Worm (Caenorhabditis elegans) whole organism, L2 larva: Measurements from ENCODE around the gene ipla-2.

Source experiments
- C34F6.9 ChIP-seq: fragments of 150-350 bp; optimal IDR thresholded peaks from 2 replicates; lab custom pipeline; 2014; ENCODE audit warnings: missing biosample characterization, missing genetic modification characterization
- F13H6.1 ChIP-seq: sonication (generic microtip); optimal IDR thresholded peaks from 2 replicates; lab custom pipeline; 2016; ENCODE audit warnings: missing genetic modification characterization, missing compliant biosample characterization
- R02D3.7 ChIP-seq: fragments of 150-350 bp; optimal IDR thresholded peaks from 2 replicates; lab custom pipeline; 2014; ENCODE audit warnings: missing biosample characterization, missing genetic modification characterization
- Y55F3AM.14 ChIP-seq: fragments of 200-800 bp; sonication (Bioruptor generic); optimal IDR thresholded peaks from 2 replicates; lab custom pipeline; 2018; ENCODE audit warnings: mild to moderate bottlenecking, missing genetic modification characterization, missing compliant biosample characterization
- alr-1 ChIP-seq: fragments of 150-350 bp; optimal IDR thresholded peaks from 2 replicates; lab custom pipeline; 2014; ENCODE audit warnings: missing biosample characterization, missing genetic modification characterization
- aly-2 ChIP-seq: fragments of 150-350 bp; optimal IDR thresholded peaks from 2 replicates; lab custom pipeline; 2014; ENCODE audit warnings: missing biosample characterization, missing genetic modification characterization
- blmp-1 ChIP-seq: sonication (generic microtip); optimal IDR thresholded peaks from 2 replicates; lab custom pipeline; 2017; ENCODE audit warnings: missing genetic modification characterization, mild to moderate bottlenecking, missing compliant biosample characterization, antibody characterized with exemption, moderate library complexity; ENCODE audit not compliant: insufficient read depth
- ceh-16 ChIP-seq: fragments of 150-350 bp; optimal IDR thresholded peaks from 2 replicates; lab custom pipeline; 2014; ENCODE audit warnings: missing biosample characterization, missing genetic modification characterization
- ceh-82 ChIP-seq: fragments of 150-350 bp; optimal IDR thresholded peaks from 2 replicates; lab custom pipeline; 2014; ENCODE audit warnings: missing biosample characterization, missing genetic modification characterization
- dmd-4 ChIP-seq: sonication (generic microtip); optimal IDR thresholded peaks from 2 replicates; lab custom pipeline; 2017; ENCODE audit warnings: missing biosample characterization, missing genetic modification characterization
- egl-27 ChIP-seq: sonication (generic microtip); optimal IDR thresholded peaks from 3 replicates; lab custom pipeline; 2017; ENCODE audit warnings: missing biosample characterization, missing genetic modification reagents, missing genetic modification characterization
- elt-1 ChIP-seq: fragments of 150-350 bp; optimal IDR thresholded peaks from 2 replicates; lab custom pipeline; 2014; ENCODE audit warnings: missing biosample characterization, missing genetic modification characterization
- elt-3 ChIP-seq: sonication (generic microtip); optimal IDR thresholded peaks from 2 replicates; lab custom pipeline; 2017; ENCODE audit warnings: missing biosample characterization, missing genetic modification characterization
- fos-1 ChIP-seq: fragments of 150-350 bp; optimal IDR thresholded peaks from 2 replicates; lab custom pipeline; 2014; ENCODE audit warnings: missing biosample characterization, missing genetic modification characterization
- gmeb-1 ChIP-seq: fragments of 150-350 bp; optimal IDR thresholded peaks from 2 replicates; lab custom pipeline; 2014; ENCODE audit warnings: missing biosample characterization, missing genetic modification characterization
- lin-11 ChIP-seq: fragments of 150-350 bp; sonication (generic microtip); optimal IDR thresholded peaks from 2 replicates; lab custom pipeline; 2014; ENCODE audit warnings: missing biosample characterization, missing genetic modification characterization, inconsistent platforms, mixed read lengths
- lin-39 ChIP-seq: fragments of 150-350 bp; optimal IDR thresholded peaks from 2 replicates; lab custom pipeline; 2014; ENCODE audit warnings: missing biosample characterization, missing genetic modification reagents, missing genetic modification characterization
- mab-5 ChIP-seq: fragments of 150-350 bp; optimal IDR thresholded peaks from 2 replicates; lab custom pipeline; 2014; ENCODE audit warnings: missing biosample characterization, missing genetic modification characterization
- mbf-1 ChIP-seq: sonication (generic microtip); optimal IDR thresholded peaks from 2 replicates; lab custom pipeline; 2017; ENCODE audit warnings: missing biosample characterization, missing genetic modification characterization
- mdl-1 ChIP-seq, 2 experiments: fragments of 150-350 bp in 1 of 2; sonication (generic microtip) in 1 of 2; optimal IDR thresholded peaks; 2 replicates each; lab custom pipeline; 2017; ENCODE audit warnings: missing biosample characterization in 2 of 2, missing genetic modification characterization in 2 of 2
- nhr-10 ChIP-seq: sonication (generic microtip); optimal IDR thresholded peaks from 2 replicates; lab custom pipeline; 2017; ENCODE audit warnings: missing biosample characterization, missing genetic modification characterization
- nhr-11 ChIP-seq: fragments of 150-350 bp; optimal IDR thresholded peaks from 2 replicates; lab custom pipeline; 2014; ENCODE audit warnings: missing biosample characterization, missing genetic modification characterization
- nhr-21 ChIP-seq: fragments of 150-350 bp; optimal IDR thresholded peaks from 2 replicates; lab custom pipeline; 2014; ENCODE audit warnings: missing biosample characterization, missing genetic modification characterization
- nhr-23 ChIP-seq: fragments of 150-350 bp; optimal IDR thresholded peaks from 2 replicates; lab custom pipeline; 2014; ENCODE audit warnings: missing biosample characterization, missing genetic modification reagents, missing genetic modification characterization
- nhr-237 ChIP-seq: fragments of 150-350 bp; optimal IDR thresholded peaks from 2 replicates; lab custom pipeline; 2014; ENCODE audit warnings: missing biosample characterization, missing genetic modification characterization
- nhr-25 ChIP-seq: fragments of 150-350 bp; sonication (generic microtip); optimal IDR thresholded peaks from 3 replicates; lab custom pipeline; 2014; ENCODE audit warnings: missing biosample characterization, missing genetic modification characterization
- nhr-6 ChIP-seq: fragments of 150-350 bp; optimal IDR thresholded peaks from 2 replicates; lab custom pipeline; 2014; ENCODE audit warnings: missing biosample characterization, missing genetic modification characterization
- nhr-77 ChIP-seq: fragments of 150-350 bp; optimal IDR thresholded peaks from 2 replicates; lab custom pipeline; 2014; ENCODE audit warnings: missing biosample characterization, missing genetic modification characterization
- peb-1 ChIP-seq: fragments of 150-350 bp; optimal IDR thresholded peaks from 2 replicates; lab custom pipeline; 2014; ENCODE audit warnings: missing biosample characterization, missing genetic modification characterization
- sem-4 ChIP-seq: fragments of 150-350 bp; optimal IDR thresholded peaks from 2 replicates; lab custom pipeline; 2014; ENCODE audit warnings: missing biosample characterization, missing genetic modification reagents, missing genetic modification characterization
- sma-3 ChIP-seq: sonication (generic microtip); optimal IDR thresholded peaks from 2 replicates; lab custom pipeline; 2016; ENCODE audit warnings: missing genetic modification reagents, missing genetic modification characterization, missing compliant biosample characterization
- sma-9 ChIP-seq, 2 experiments: fragments of 150-350 bp in 1 of 2; sonication (generic microtip) in 1 of 2; optimal IDR thresholded peaks; 2 replicates each; lab custom pipeline; 2014 to 2016; ENCODE audit warnings: missing genetic modification characterization in 2 of 2, mild to moderate bottlenecking in 1 of 2, missing biosample characterization in 1 of 2, missing compliant biosample characterization in 1 of 2, missing genetic modification reagents in 1 of 2, moderate library complexity in 1 of 2
- snpc-4 ChIP-seq: fragments of 150-350 bp; optimal IDR thresholded peaks from 2 replicates; lab custom pipeline; 2014; ENCODE audit warnings: missing biosample characterization, missing genetic modification characterization
- unc-39 ChIP-seq: fragments of 150-350 bp; optimal IDR thresholded peaks from 2 replicates; lab custom pipeline; 2014; ENCODE audit warnings: missing biosample characterization, missing genetic modification characterization
- ztf-1 ChIP-seq: fragments of 200-800 bp; sonication (Bioruptor generic); conservative IDR thresholded peaks from 2 replicates; pipeline ENCODE4 v1.3.6; 2022; ENCODE audit warnings: missing genetic modification characterization, missing compliant biosample characterization
- ztf-11 ChIP-seq: sonication (generic microtip); optimal IDR thresholded peaks from 2 replicates; lab custom pipeline; 2017; ENCODE audit warnings: missing biosample characterization, missing genetic modification characterization
- ztf-4 ChIP-seq: fragments of 150-350 bp; optimal IDR thresholded peaks from 2 replicates; lab custom pipeline; 2014; ENCODE audit warnings: missing biosample characterization, missing genetic modification characterization

The ipla-2 gene

DNA sequence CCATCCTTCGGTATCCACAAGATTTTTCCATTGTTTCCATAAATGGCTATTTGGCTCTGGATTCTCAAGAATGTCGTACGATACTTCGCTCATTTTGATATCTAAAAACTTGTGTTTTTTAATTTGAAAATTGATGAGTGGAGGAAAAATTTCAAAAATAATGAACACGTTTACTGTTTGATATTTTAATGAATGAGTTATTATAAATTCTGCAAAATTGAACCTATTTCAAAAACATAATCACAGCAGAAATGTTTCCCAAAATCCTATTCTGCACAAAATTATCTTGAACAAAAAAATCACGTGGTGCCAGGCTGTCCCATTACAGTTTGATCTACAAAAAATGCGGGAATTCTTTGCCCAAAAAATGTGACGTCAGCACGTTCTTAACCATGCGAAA lies 43.7 kb downstream of the ipla-2 start, which contains the start of gene F36G3.2:
TSS of gene F36G3.2 (minus strand) at position 101 of the 400 bp plus-strand sequence.
- TF ChIP-seq ceh-82 (tag; lab: Kevin White, UChicago) = no peak
- TF ChIP-seq gmeb-1 (tag; lab: Kevin White, UChicago) = no peak
- no peak for TF ChIP-seq Y55F3AM.14
- TF ChIP-seq R02D3.7 (tag; lab: Kevin White, UChicago) = no peak
- TF ChIP-seq nhr-6 (tag; lab: Kevin White, UChicago) = no peak
- TF ChIP-seq ztf-1 (GFP tag; lab: Robert Waterston, UW) = no peak
- no peak for TF ChIP-seq lin-11 (tag; lab: Kevin White, UChicago)
- no peak for TF ChIP-seq dmd-4 (tag; lab: Kevin White, UChicago)
- TF ChIP-seq nhr-11 (tag; lab: Kevin White, UChicago) = no peak
- no peak for TF ChIP-seq C34F6.9 (tag; lab: Kevin White, UChicago)

- no peak for TF ChIP-seq peb-1 (tag; lab: Kevin White, UChicago)
- no peak for TF ChIP-seq mdl-1 (tag; optimal IDR thresholded peaks at IDR 0.05; lab: Kevin White, UChicago)
- no peak for TF ChIP-seq elt-1 (tag; lab: Kevin White, UChicago)
- TF ChIP-seq sma-3 (GFP tag; lab: Kevin White, UChicago) = no peak
- TF ChIP-seq R02D3.7 (tag; lab: Kevin White, UChicago) = no peak
- no peak for TF ChIP-seq sem-4 (tag; lab: Kevin White, UChicago)
- no peak for TF ChIP-seq snpc-4 (tag; lab: Kevin White, UChicago)
- TF ChIP-seq mab-5 = no peak
- TF ChIP-seq egl-27 (tag; lab: Kevin White, UChicago) = no peak
- no peak for TF ChIP-seq fos-1
Measured at ce11 chrX:9789110-9789509, 48.7 kb downstream of the ipla-2 start, which contains the start of gene F36G3.1. Gene F36G3.1 (minus strand): TSS chrX:9789210.

DNA sequence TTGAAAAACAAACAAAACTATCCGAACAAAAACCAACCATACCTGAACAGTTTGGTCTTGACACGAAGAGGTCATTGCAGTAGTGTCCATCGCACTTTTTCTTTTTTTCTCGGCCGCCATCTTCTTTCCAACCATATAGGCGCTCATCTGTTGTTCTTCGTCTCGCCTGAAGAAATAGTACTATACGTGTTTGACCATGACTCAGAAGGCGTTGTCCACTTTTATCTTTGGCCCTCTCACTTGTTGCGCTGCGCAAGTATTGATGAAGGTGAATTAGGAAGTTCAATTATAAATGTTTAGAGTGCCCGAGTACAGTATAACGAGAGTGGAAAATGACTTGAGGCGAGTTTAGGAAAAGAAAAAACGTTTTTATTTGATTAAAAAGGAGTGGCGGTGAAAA lies 52.0 kb downstream of the ipla-2 start:
- TF ChIP-seq mdl-1 (tag; optimal IDR thresholded peaks at IDR 0.05; lab: Kevin White, UChicago) (no peak), aly-2 (no peak), nhr-25 (tag; lab: Kevin White, UChicago) (no peak), sma-9 (GFP tag; optimal IDR thresholded peaks at IDR 0.05; lab: Kevin White, UChicago) (peak; percentile 11), sma-9 (tag; optimal IDR thresholded peaks at IDR 0.05; lab: Kevin White, UChicago) (no peak), blmp-1 (peak; percentile 22), Y55F3AM.14 (no peak), R02D3.7 (tag; lab: Kevin White, UChicago) (no peak), nhr-23 (tag; lab: Kevin White, UChicago) (no peak), alr-1 (tag; lab: Kevin White, UChicago) (no peak), nhr-237 (tag; lab: Kevin White, UChicago) (no peak), lin-39 (tag; lab: Kevin White, UChicago) (no peak), unc-39 (tag; lab: Kevin White, UChicago) (no peak), nhr-10 (tag; lab: Kevin White, UChicago) (no peak), sma-3 (GFP tag; lab: Kevin White, UChicago) (peak; percentile 4), nhr-21 (no peak), lin-11 (tag; lab: Kevin White, UChicago) (no peak), F13H6.1 (no peak), ceh-82 (tag; lab: Kevin White, UChicago) (no peak), ztf-1 (GFP tag; lab: Robert Waterston, UW) (no peak), fos-1 (peak; percentile 72), ceh-16 (tag; lab: Kevin White, UChicago) (no peak), sem-4 (tag; lab: Kevin White, UChicago) (peak; percentile 9), ztf-11 (tag; lab: Kevin White, UChicago) (no peak), dmd-4 (tag; lab: Kevin White, UChicago) (no peak), nhr-11 (tag; lab: Kevin White, UChicago) (no peak), ztf-4 (tag; lab: Kevin White, UChicago) (no peak), C34F6.9 (tag; lab: Kevin White, UChicago) (no peak), elt-3 (tag; lab: Kevin White, UChicago) (no peak), mbf-1 (no peak), nhr-77 (tag; lab: Kevin White, UChicago) (no peak), peb-1 (tag; lab: Kevin White, UChicago) (no peak)
